Fruit fly (Drosophila melanogaster) whole organism, embryonic: ENCODE measurements around the gene alpha-PheRS.

Experiments used
- Aef1 ChIP-seq: fragments of 200-800 bp; sonication (Bioruptor generic); IDR thresholded peaks from 3 replicates; pipeline ENCODE4 v1.3.6; 2022; ENCODE audit warnings: missing biosample characterization, missing genetic modification characterization
- BtbVII ChIP-seq: fragments of 200-800 bp; sonication (Bioruptor generic); optimal IDR thresholded peaks from 3 replicates; lab custom pipeline; 2017; ENCODE audit warnings: missing biosample characterization, mild to moderate bottlenecking, missing genetic modification characterization
- CG10267 ChIP-seq: fragments of 200-800 bp; sonication (Bioruptor generic); optimal IDR thresholded peaks from 2 replicates; lab custom pipeline; 2018; ENCODE audit warnings: missing biosample characterization, mild to moderate bottlenecking, missing genetic modification characterization, moderate library complexity
- CG11696 ChIP-seq: fragments of 200-800 bp; sonication (Bioruptor generic); IDR thresholded peaks from 2 replicates; pipeline ENCODE4 v1.3.6; 2022; ENCODE audit warnings: missing biosample characterization, missing genetic modification characterization
- CG13287 ChIP-seq: fragments of 200-800 bp; sonication (Bioruptor generic); IDR thresholded peaks from 2 replicates; pipeline ENCODE4 v1.3.6; 2022; ENCODE audit warnings: missing biosample characterization, missing genetic modification characterization; ENCODE audit not compliant: partially characterized antibody
- CG15479 ChIP-seq: fragments of 200-800 bp; sonication (Bioruptor generic); optimal IDR thresholded peaks from 3 replicates; lab custom pipeline; 2019; ENCODE audit warnings: missing biosample characterization, mild to moderate bottlenecking, missing genetic modification characterization, moderate library complexity
- CG16779 ChIP-seq: fragments of 200-800 bp; sonication (Bioruptor generic); IDR thresholded peaks from 2 replicates; pipeline ENCODE4 v1.3.6; 2022; ENCODE audit warnings: missing biosample characterization, missing genetic modification characterization
- CG17186 ChIP-seq: fragments of 200-800 bp; sonication (Bioruptor generic); optimal IDR thresholded peaks from 3 replicates; lab custom pipeline; 2017; ENCODE audit warnings: missing biosample characterization, missing genetic modification reagents, missing genetic modification characterization
- CG2712 ChIP-seq: fragments of 200-800 bp; optimal IDR thresholded peaks from 3 replicates; lab custom pipeline; 2019; ENCODE audit warnings: missing biosample characterization, mild to moderate bottlenecking, missing genetic modification characterization, moderate library complexity
- CG33557 ChIP-seq: fragments of 200-800 bp; sonication (Bioruptor generic); optimal IDR thresholded peaks from 2 replicates; lab custom pipeline; 2019; ENCODE audit warnings: missing biosample characterization, mild to moderate bottlenecking, missing genetic modification characterization, moderate library complexity
- CG4328 ChIP-seq: fragments of 200-800 bp; sonication (Bioruptor generic); optimal IDR thresholded peaks from 3 replicates; lab custom pipeline; 2017; ENCODE audit warnings: missing biosample characterization, missing genetic modification reagents, missing genetic modification characterization
- CG4707 ChIP-seq: fragments of 200-800 bp; sonication (Bioruptor generic); optimal IDR thresholded peaks from 2 replicates; lab custom pipeline; 2018; ENCODE audit warnings: missing biosample characterization, mild to moderate bottlenecking, missing genetic modification characterization, moderate library complexity
- CG6254 ChIP-seq: fragments of 200-800 bp; sonication (Bioruptor generic); optimal IDR thresholded peaks from 3 replicates; lab custom pipeline; 2017; ENCODE audit warnings: mild to moderate bottlenecking, missing biosample characterization, missing genetic modification reagents, missing genetic modification characterization
- CG7357 ChIP-seq: fragments of 200-800 bp; sonication (Bioruptor generic); IDR thresholded peaks from 3 replicates; pipeline ENCODE4 v1.3.6; 2022; ENCODE audit warnings: missing biosample characterization, missing genetic modification characterization
- CG8290 ChIP-seq, 3 experiments: fragments of 200-800 bp; sonication (Bioruptor generic); optimal IDR thresholded peaks; 2 replicates each; lab custom pipeline; 2016 to 2019; ENCODE audit warnings: missing biosample characterization in 3 of 3, missing genetic modification characterization in 3 of 3, mild to moderate bottlenecking in 2 of 3, moderate library complexity in 1 of 3
- CG8765 ChIP-seq: fragments of 200-800 bp; sonication (Bioruptor generic); IDR thresholded peaks from 2 replicates; pipeline ENCODE4 v1.3.6; 2022; ENCODE audit warnings: missing biosample characterization, missing genetic modification characterization
- CoRest ChIP-seq: fragments of 200-800 bp; sonication (Bioruptor generic); optimal IDR thresholded peaks from 3 replicates; lab custom pipeline; 2018; ENCODE audit warnings: missing biosample characterization, mild to moderate bottlenecking, missing genetic modification characterization, moderate library complexity
- CrebB ChIP-seq: fragments of 200-800 bp; sonication (Bioruptor generic); optimal IDR thresholded peaks from 3 replicates; lab custom pipeline; 2018; ENCODE audit warnings: missing biosample characterization, mild to moderate bottlenecking, missing genetic modification characterization
- D ChIP-seq, 2 experiments: fragments of 200-800 bp in 1 of 2; fragments of >200 bp in 1 of 2; sonication (Bioruptor generic) in 1 of 2; optimal IDR thresholded peaks; 2 replicates in 1 of 2; 3 replicates in 1 of 2; lab custom pipeline; 2017; ENCODE audit warnings: mild to moderate bottlenecking in 1 of 2, missing biosample characterization in 1 of 2, missing genetic modification characterization in 1 of 2, missing genetic modification reagents in 1 of 2
- D19B ChIP-seq: fragments of 200-800 bp; sonication (Bioruptor generic); optimal IDR thresholded peaks from 2 replicates; lab custom pipeline; 2017; ENCODE audit warnings: missing biosample characterization, mild to moderate bottlenecking, missing genetic modification characterization
- Dref ChIP-seq: fragments of 200-800 bp; sonication (Bioruptor generic); IDR thresholded peaks from 2 replicates; pipeline ENCODE4 v1.3.6; 2022; ENCODE audit warnings: missing biosample characterization, missing genetic modification characterization
- Hr78 ChIP-seq, 2 experiments: fragments of 200-800 bp in 1 of 2; fragments of >200 bp in 1 of 2; sonication (Bioruptor generic) in 1 of 2; optimal IDR thresholded peaks; 2 replicates each; lab custom pipeline; 2017 to 2019; ENCODE audit warnings: missing biosample characterization in 2 of 2, missing genetic modification characterization in 2 of 2, mild to moderate bottlenecking in 1 of 2, moderate library complexity in 1 of 2
- MESR4 ChIP-seq: fragments of 200-800 bp; sonication (Bioruptor generic); optimal IDR thresholded peaks from 2 replicates; lab custom pipeline; 2018; ENCODE audit warnings: missing biosample characterization, mild to moderate bottlenecking, missing genetic modification characterization, moderate library complexity
- NK7.1 ChIP-seq: fragments of 200-800 bp; sonication (Bioruptor generic); optimal IDR thresholded peaks from 3 replicates; lab custom pipeline; 2016; ENCODE audit warnings: missing biosample characterization, missing genetic modification characterization
- Sin3A ChIP-seq: fragments of >200 bp; optimal IDR thresholded peaks from 2 replicates; lab custom pipeline; 2018
- Usf ChIP-seq: fragments of 200-800 bp; sonication (Bioruptor generic); optimal IDR thresholded peaks from 2 replicates; lab custom pipeline; 2017; ENCODE audit warnings: missing genotype, missing biosample characterization, missing genetic modification characterization
- Xbp1 ChIP-seq: fragments of 200-800 bp; sonication (Bioruptor generic); optimal IDR thresholded peaks from 3 replicates; lab custom pipeline; 2016; ENCODE audit warnings: missing biosample characterization, mild to moderate bottlenecking, missing genetic modification characterization
- Xrp1 ChIP-seq: fragments of 200-800 bp; sonication (Bioruptor generic); IDR thresholded peaks from 2 replicates; pipeline ENCODE4 v1.3.6; 2022; ENCODE audit warnings: missing biosample characterization, missing genetic modification characterization
- ac ChIP-seq: fragments of 200-800 bp; sonication (Bioruptor generic); optimal IDR thresholded peaks from 3 replicates; lab custom pipeline; 2017; ENCODE audit warnings: missing biosample characterization, mild to moderate bottlenecking, missing genetic modification characterization
- ash1 ChIP-seq: fragments of 200-800 bp; sonication (Bioruptor generic); optimal IDR thresholded peaks from 2 replicates; lab custom pipeline; 2018; ENCODE audit warnings: missing biosample characterization, mild to moderate bottlenecking, missing genetic modification characterization
- az2 ChIP-seq: fragments of 200-800 bp; sonication (Bioruptor generic); optimal IDR thresholded peaks from 3 replicates; lab custom pipeline; 2016; ENCODE audit warnings: missing biosample characterization, missing genetic modification characterization
- chif ChIP-seq, 2 experiments: fragments of 200-800 bp; sonication (Bioruptor generic); optimal IDR thresholded peaks; 3 replicates each; lab custom pipeline; 2016; ENCODE audit warnings: missing biosample characterization in 2 of 2, missing genetic modification characterization in 2 of 2
- dmrt99B ChIP-seq: fragments of 200-800 bp; sonication (Bioruptor generic); optimal IDR thresholded peaks from 2 replicates; lab custom pipeline; 2018; ENCODE audit warnings: missing biosample characterization, mild to moderate bottlenecking, missing genetic modification characterization, moderate library complexity
- dpn ChIP-seq, 2 experiments: fragments of 200-800 bp; sonication (Bioruptor generic); optimal IDR thresholded peaks; 3 replicates each; lab custom pipeline; 2016; ENCODE audit warnings: missing biosample characterization in 2 of 2, missing genetic modification characterization in 2 of 2
- fd102C ChIP-seq: fragments of 200-800 bp; sonication (Bioruptor generic); optimal IDR thresholded peaks from 2 replicates; lab custom pipeline; 2018; ENCODE audit warnings: missing biosample characterization, mild to moderate bottlenecking, missing genetic modification characterization, moderate library complexity
- gcm ChIP-seq: fragments of 200-800 bp; sonication (Bioruptor generic); optimal IDR thresholded peaks from 2 replicates; lab custom pipeline; 2019; ENCODE audit warnings: missing biosample characterization, mild to moderate bottlenecking, missing genetic modification characterization, moderate library complexity
- nmo ChIP-seq: fragments of 200-800 bp; sonication (Bioruptor generic); optimal IDR thresholded peaks from 2 replicates; lab custom pipeline; 2018; ENCODE audit warnings: missing biosample characterization, mild to moderate bottlenecking, missing genetic modification characterization, moderate library complexity
- nom ChIP-seq: fragments of 200-800 bp; sonication (Bioruptor generic); optimal IDR thresholded peaks from 2 replicates; lab custom pipeline; 2017; ENCODE audit warnings: missing biosample characterization, missing genetic modification characterization, mild to moderate bottlenecking, moderate library complexity, missing genetic modification reagents
- sima ChIP-seq: fragments of 200-800 bp; sonication (Bioruptor generic); optimal IDR thresholded peaks from 2 replicates; lab custom pipeline; 2016; ENCODE audit warnings: missing biosample characterization, missing genetic modification characterization
- tll ChIP-seq, 2 experiments: fragments of 200-800 bp in 1 of 2; fragments of >200 bp in 1 of 2; sonication (Bioruptor generic) in 1 of 2; optimal IDR thresholded peaks; 2 replicates each; lab custom pipeline; 2017 to 2019; ENCODE audit warnings: missing biosample characterization in 2 of 2, missing genetic modification characterization in 2 of 2, mild to moderate bottlenecking in 1 of 2, moderate library complexity in 1 of 2
- wor ChIP-seq: fragments of 200-800 bp; sonication (Bioruptor generic); IDR thresholded peaks from 2 replicates; pipeline ENCODE4 v1.3.6; 2022; ENCODE audit warnings: missing biosample characterization, missing genetic modification characterization
- zen ChIP-seq: fragments of 200-800 bp; sonication (Bioruptor generic); optimal IDR thresholded peaks from 3 replicates; lab custom pipeline; 2018; ENCODE audit warnings: missing biosample characterization, mild to moderate bottlenecking, missing genetic modification characterization, moderate library complexity

alpha-PheRS gene

DNA sequence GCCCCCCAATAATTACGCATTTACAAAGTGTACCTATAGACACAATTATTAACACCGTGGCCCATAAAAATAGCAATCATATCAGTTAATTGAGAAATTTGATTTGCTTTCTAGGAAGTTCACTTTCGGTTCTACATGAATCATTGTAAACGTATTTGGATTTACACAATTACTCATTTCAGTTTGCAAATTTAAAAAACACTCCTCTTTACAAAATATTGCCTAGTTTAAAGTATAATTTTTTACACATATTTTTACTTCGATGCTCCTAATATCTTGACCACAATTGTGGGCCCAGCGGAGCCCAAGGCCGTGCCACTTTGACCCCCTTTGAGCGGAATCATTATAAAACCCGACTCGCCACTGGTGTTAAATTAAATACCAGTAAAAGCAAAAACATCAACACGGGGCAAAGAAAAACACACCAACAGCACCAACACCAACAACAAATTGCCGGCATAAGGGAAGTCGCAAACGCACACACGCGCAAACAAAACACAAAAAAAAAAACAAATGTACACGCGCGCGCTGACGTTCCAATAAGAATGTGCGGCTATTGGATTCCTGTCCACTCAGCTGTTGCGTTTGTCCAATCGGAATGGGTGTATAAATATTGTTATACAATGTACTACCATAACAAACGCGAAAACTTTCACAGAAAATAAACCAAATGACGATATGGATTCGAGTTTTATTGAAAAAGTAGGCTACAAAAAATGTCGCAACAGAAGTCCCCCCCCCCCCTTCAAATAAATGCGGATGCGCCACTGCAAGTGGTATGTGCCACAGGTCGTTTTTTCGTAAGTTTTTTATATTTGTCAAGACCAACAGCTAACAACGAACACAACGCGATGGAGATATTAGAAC lies 30.7 kb downstream of the alpha-PheRS start (continued):
- peak in 1 of 2 experiments; percentile 61 for TF ChIP-seq Hr78 (GFP tag; optimal IDR thresholded peaks at IDR 0.05; lab: Kevin White, UChicago)

DNA sequence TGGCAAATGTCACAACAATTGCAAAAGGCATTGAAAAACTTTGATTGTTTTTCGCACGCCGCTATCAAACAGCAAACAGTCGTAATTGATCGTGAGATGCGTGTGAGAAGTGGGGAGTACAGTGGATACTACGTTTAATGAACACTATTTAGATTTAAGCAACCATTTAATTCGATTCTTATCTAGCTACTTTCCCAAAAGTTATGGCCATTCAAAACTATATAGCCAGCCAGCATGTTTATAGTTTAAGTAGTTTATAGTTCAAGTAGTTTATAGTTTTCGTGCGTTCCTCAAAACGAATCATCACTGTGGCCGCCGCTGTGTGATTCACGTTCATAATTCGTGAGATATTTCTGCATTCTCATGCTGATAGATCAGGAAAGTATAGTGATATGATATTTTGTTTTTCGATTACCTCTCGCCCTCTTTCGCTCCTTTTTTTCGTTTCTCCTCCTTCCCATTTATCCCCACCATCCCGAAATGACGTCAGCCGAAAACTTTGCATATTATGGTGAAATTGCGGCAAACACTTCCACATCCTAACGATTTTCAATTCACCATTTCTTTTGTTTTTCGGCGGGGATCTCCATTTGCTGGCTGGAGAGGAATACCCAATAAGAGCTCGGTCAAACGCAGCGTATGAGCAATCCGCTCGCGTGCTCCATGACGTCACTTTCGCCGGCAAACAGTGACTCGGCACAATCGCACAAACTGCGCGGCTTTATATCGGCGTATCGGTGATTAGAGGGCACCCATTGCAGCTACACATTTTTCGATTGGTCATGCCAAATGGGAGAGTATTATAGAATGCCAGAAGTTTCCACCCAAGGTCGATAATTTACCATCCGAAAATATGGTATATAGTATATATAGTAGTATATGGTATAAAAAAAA lies 31.8 kb downstream of the alpha-PheRS start:
- TF ChIP-seq dpn (GFP tag; optimal IDR thresholded peaks at IDR 0.05; lab: Kevin White, UChicago) (peak; percentile 49 to 57), wor (no peak), CG2712 (tag; lab: Kevin White, UChicago) (peak; percentile 38), CoRest (tag; lab: Kevin White, UChicago) (peak; percentile 70), fd102C (no peak), dmrt99B (peak; percentile 55), ac (no peak), BtbVII (GFP tag; lab: Kevin White, UChicago) (peak; percentile 3), gcm (GFP tag; lab: Kevin White, UChicago) (no peak), CG16779 (GFP tag; lab: Robert Waterston, UW) (0 out of 2 replicates have a peak, but pooled peaks have one; percentile 32), chif (GFP tag; optimal IDR thresholded peaks at IDR 0.05; lab: Kevin White, UChicago) (peak in 1 of 2 experiments; percentile 5), D19B (GFP tag; lab: Kevin White, UChicago) (peak; percentile 20), MESR4 (no peak), Sin3A (no peak), CG4328 (GFP tag; lab: Kevin White, UChicago) (no peak), nmo (peak; percentile 16), ash1 (GFP tag; lab: Kevin White, UChicago) (no peak), az2 (GFP tag; lab: Kevin White, UChicago) (peak; percentile 12), CG15479 (GFP tag; lab: Kevin White, UChicago) (no peak), sima (GFP tag; lab: Kevin White, UChicago) (no peak), CG17186 (GFP tag; lab: Kevin White, UChicago) (no peak), CG4707 (GFP tag; lab: Kevin White, UChicago) (no peak), CG7357 (GFP tag; lab: Robert Waterston, UW) (peak; percentile 58; the same call in 2 of the 3 replicates), CG8290 (GFP tag; optimal IDR thresholded peaks at IDR 0.05; lab: Kevin White, UChicago) (no peak), CG8290 (tag; optimal IDR thresholded peaks at IDR 0.05; lab: Kevin White, UChicago) (peak in 1 of 2 experiments; percentile 94), CG13287 (GFP tag; lab: Robert Waterston, UW) (no peak), zen (tag; lab: Kevin White, UChicago) (no peak), tll (GFP tag; optimal IDR thresholded peaks at IDR 0.05; lab: Kevin White, UChicago) (no peak), Aef1 (GFP tag; lab: Robert Waterston, UW) (peak; percentile 43; the same call in 1 of the 3 replicates), nom (GFP tag; lab: Kevin White, UChicago) (no peak), Xrp1 (GFP tag; lab: Robert Waterston, UW) (peak; percentile 54; the same call in 1 of the 2 replicates), CrebB (peak; percentile 51), D (optimal IDR thresholded peaks at IDR 0.05; lab: Kevin White, UChicago) (no peak), D (GFP tag; optimal IDR thresholded peaks at IDR 0.05; lab: Kevin White, UChicago) (no peak), CG33557 (GFP tag; lab: Kevin White, UChicago) (no peak), CG11696 (no peak), Xbp1 (peak; percentile 47), CG10267 (tag; lab: Kevin White, UChicago) (no peak), Dref (GFP tag; lab: Robert Waterston, UW) (no peak), Usf (GFP tag; lab: Kevin White, UChicago) (peak; percentile 8), NK7.1 (GFP tag; lab: Kevin White, UChicago) (peak; percentile 18), CG8765 (no peak; the same call in 1 of the 2 replicates), CG6254 (GFP tag; lab: Kevin White, UChicago) (no peak)
